Worm (Caenorhabditis elegans): ENCODE measurements around the gene F10D7.10.

Gene F10D7.10

DNA sequence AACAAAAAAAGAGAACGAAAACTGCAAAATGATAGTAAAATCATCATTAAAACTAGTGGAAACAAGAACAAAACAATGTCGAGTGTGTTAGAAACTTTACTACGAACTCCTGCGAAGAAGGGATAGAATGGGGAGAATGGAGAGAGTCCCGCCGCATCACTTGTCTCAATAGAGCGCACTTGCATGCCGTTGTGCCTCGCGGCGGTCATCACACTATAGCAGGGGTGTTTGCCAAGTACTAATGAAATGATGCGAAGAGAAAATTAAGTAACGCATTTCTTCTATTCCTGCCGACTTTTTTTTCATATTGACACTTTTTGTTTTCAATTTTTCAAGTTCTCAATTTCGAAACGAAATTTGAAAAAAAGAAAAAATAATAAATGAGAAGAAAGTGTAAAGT, 12.6 kb upstream of the F10D7.10 start:
- TF ChIP-seq cog-1 (tag; optimal IDR thresholded peaks at IDR 0.05) (peak; percentile 39), ztf-29 (GFP tag; IDR thresholded peaks at IDR 0.05) (no peak)

DNA sequence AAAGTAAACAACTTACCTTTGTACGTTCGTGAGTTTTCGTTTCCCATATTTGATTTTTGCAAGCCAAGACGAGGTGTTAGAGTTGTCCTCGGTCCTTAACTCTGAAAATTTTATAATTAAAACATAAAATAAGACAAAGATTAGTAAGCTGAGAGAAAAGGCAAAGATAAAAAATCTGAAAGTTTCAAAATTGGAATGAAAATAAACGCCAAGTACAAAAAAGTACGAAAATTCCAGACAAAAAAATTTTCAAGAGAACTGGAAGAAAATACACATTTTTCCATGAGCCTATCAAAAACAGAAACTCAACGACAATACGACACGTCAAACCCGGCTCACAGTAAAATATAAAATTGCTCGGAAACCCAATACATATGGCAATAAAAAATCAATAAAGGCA, 11.9 kb upstream of the F10D7.10 start, which contains the start of gene F10D7.5:
TSS of gene F10D7.5 (minus strand) at position 101 of the 400 bp plus-strand sequence.
- TF ChIP-seq ztf-23 (GFP tag; IDR thresholded peaks at IDR 0.05) (no peak), ref-1 (GFP tag; conservative IDR thresholded peaks at IDR 0.05) (no peak), ztf-29 (GFP tag; IDR thresholded peaks at IDR 0.05) (no peak), cog-1 (tag; optimal IDR thresholded peaks at IDR 0.05) (no peak), tab-1 (GFP tag; IDR thresholded peaks at IDR 0.05) (no peak), T22C8.4 (GFP tag; IDR thresholded peaks at IDR 0.05) (no peak), flt-1 (GFP tag; IDR thresholded peaks at IDR 0.05) (no peak), med-1 (GFP tag; optimal IDR thresholded peaks at IDR 0.05; ENCODE audit: insufficient read depth) (no peak), klf-2 (GFP tag; conservative IDR thresholded peaks at IDR 0.05) (no peak)

DNA sequence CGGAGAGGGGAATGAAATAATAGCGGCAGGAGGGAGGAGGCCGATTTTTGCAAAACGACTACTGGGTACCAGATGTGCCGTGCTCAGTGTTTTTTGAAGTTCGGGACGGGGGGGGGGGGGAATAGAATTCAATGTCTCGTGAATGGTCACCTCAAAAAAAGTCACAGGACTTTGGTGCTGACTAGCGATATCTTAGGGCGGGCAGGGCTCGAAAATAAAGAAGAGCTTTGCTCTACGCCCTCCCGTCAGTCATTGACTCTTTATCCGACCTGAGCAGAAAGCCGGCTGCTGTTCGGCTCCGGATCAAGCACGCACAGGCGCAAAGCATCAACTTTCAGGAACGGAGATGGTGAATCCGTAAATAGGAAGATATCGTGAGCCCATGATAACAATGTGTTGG, 11.0 kb upstream of the F10D7.10 start:
- TF ChIP-seq ref-1 (GFP tag; conservative IDR thresholded peaks at IDR 0.05) (no peak), ztf-23 (GFP tag; IDR thresholded peaks at IDR 0.05) (no peak), cog-1 (tag; optimal IDR thresholded peaks at IDR 0.05) (no peak), klf-2 (GFP tag; conservative IDR thresholded peaks at IDR 0.05) (no peak), tab-1 (GFP tag; IDR thresholded peaks at IDR 0.05) (no peak), med-1 (GFP tag; optimal IDR thresholded peaks at IDR 0.05; ENCODE audit: insufficient read depth) (no peak), ztf-29 (GFP tag; IDR thresholded peaks at IDR 0.05) (no peak), T22C8.4 (GFP tag; IDR thresholded peaks at IDR 0.05) (no peak), flt-1 (GFP tag; IDR thresholded peaks at IDR 0.05) (no peak)

DNA sequence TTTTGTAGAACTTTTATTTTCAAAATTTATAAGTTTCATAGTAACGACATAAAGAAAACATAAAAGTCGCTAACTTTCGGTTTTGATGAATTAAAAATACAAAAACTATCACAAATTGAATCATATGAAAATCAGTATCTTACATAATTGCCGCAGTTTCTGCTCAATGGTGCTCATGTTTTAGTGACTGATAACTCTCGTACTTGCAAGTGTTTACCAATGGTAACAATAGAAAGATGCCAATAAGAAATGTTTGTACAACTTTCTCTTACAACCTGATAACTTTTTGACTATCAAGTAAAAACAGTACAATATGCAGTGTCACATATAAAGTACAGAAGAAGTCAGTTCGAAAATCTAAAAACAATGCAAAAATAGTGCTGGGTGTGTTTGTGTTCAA, 6.6 kb upstream of the F10D7.10 start:
- no peak for TF ChIP-seq flt-1 (GFP tag; IDR thresholded peaks at IDR 0.05)
- TF ChIP-seq ztf-29 (GFP tag; IDR thresholded peaks at IDR 0.05): no peak
- no peak for TF ChIP-seq tab-1 (GFP tag; IDR thresholded peaks at IDR 0.05)
- no peak for TF ChIP-seq cog-1 (tag; optimal IDR thresholded peaks at IDR 0.05)
- TF ChIP-seq med-1 (GFP tag; optimal IDR thresholded peaks at IDR 0.05; ENCODE audit: insufficient read depth): no peak
- no peak for TF ChIP-seq ztf-23 (GFP tag; IDR thresholded peaks at IDR 0.05)

DNA sequence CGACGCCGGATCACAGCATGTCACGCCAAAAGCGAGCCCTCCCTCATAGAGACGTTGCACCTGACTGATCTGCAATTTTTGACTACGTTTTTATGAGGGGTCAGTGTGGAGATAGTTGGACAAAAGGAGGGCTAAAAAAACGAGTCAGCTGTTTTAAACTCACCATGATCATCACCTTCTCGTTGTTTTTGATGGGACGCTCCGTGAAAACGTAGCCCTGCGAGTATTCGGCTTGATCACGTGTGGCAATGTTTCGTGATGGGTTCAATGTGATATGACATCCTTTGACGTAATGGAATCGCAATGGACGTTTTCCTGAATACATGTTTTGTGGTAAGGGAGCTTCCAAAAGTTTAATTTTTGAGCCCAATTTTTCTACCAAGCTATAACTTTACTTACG, 5.5 kb upstream of the F10D7.10 start:
- no peak for TF ChIP-seq ztf-29 (GFP tag; IDR thresholded peaks at IDR 0.05)
- TF ChIP-seq T22C8.4 (GFP tag; IDR thresholded peaks at IDR 0.05): no peak
- no peak for TF ChIP-seq ref-1 (GFP tag; conservative IDR thresholded peaks at IDR 0.05)

DNA sequence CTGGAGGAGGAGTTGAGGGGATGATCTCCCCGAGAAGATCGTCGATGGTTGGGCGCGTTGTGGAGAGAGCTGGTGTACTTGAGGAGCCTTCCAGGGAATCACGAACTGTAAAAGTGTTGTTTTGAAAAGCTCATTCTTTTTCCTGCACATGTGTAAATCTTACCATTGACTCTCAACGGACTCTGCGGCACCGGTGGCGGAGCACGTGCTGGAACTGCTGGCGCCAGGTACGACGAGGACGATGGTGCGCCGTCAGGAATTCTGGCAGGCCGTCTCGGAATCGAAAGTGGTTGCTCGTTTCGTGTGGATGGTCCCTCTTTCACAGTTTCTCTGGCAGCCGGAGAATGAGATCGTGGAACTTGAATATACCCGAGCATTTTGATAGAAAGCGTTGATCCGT, 4.8 kb upstream of the F10D7.10 start:
- TF ChIP-seq ref-1 (GFP tag; conservative IDR thresholded peaks at IDR 0.05) (no peak), cog-1 (tag; optimal IDR thresholded peaks at IDR 0.05) (no peak), med-1 (GFP tag; optimal IDR thresholded peaks at IDR 0.05; ENCODE audit: insufficient read depth) (no peak)

DNA sequence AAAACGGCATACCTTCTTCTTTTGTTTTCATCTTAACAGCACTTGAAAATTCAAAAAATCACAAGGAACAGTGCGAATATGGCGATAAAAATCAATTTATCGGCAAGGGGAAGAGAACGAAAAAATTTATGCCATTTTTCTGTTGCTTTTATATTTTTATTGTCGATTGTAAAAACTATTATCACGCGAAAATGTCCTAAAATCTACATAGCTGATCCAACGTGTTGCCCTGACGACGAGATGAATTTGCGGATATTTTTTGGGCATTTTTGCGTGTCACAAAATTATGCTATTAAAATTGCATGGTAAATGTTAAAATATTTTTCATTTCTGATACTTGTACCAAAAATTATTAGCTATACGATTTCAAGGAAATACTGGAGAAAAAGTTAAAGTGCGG, 2.4 kb upstream of the F10D7.10 start, which contains the start of gene F10D7.4:
TSS of gene F10D7.4 (minus strand) at position 101 of the 400 bp plus-strand sequence.
- TF ChIP-seq ref-1 (GFP tag; conservative IDR thresholded peaks at IDR 0.05) (no peak), cog-1 (tag; optimal IDR thresholded peaks at IDR 0.05) (no peak), ztf-29 (GFP tag; IDR thresholded peaks at IDR 0.05) (no peak), flt-1 (GFP tag; IDR thresholded peaks at IDR 0.05) (no peak), med-1 (GFP tag; optimal IDR thresholded peaks at IDR 0.05; ENCODE audit: insufficient read depth) (no peak), tab-1 (GFP tag; IDR thresholded peaks at IDR 0.05) (no peak), klf-2 (GFP tag; conservative IDR thresholded peaks at IDR 0.05) (no peak), ztf-23 (GFP tag; IDR thresholded peaks at IDR 0.05) (no peak)

DNA sequence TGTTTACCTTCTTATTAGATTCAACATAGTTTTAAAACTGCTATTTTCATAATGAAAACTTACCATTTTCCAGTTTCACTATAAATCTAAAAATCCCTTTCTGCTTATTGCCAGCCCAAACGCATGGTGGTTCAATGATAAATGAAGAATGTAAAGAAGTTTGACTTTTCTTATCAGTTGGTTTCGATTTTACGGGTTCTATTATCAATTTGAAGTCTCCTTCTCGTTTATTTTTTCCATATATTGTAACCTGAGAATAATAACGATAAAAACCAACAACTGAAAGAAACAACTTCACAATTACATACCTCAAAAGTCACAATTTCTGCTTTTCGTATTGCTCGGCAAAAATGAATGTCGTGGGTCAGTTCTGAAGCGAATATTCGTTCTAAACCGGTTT, 579 bp downstream of the F10D7.10 start:
- no peak for TF ChIP-seq T22C8.4 (GFP tag; IDR thresholded peaks at IDR 0.05)
- no peak for TF ChIP-seq klf-2 (GFP tag; conservative IDR thresholded peaks at IDR 0.05)
- TF ChIP-seq flt-1 (GFP tag; IDR thresholded peaks at IDR 0.05): no peak
- no peak for TF ChIP-seq ztf-29 (GFP tag; IDR thresholded peaks at IDR 0.05)
- TF ChIP-seq med-1 (GFP tag; optimal IDR thresholded peaks at IDR 0.05; ENCODE audit: insufficient read depth): no peak

DNA sequence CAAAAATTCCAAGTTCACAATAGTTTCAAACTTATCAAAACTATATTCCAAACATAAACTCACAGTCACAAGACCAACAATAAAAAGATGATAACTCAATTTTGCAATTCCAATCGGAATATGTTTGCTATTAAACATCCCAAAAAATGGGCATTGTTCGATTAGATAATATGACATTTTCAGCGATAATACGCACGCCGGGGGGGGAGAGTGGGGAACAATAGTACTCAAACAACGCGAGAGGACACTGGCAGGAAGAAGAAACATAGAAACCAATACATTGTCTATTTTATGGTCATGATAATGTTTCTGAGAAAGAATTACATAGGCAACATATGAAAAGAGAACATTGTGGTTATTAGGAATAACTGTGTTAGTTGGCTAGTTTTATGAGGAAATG, 3.7 kb downstream of the F10D7.10 start:
- TF ChIP-seq klf-2 (GFP tag; conservative IDR thresholded peaks at IDR 0.05): no peak
- TF ChIP-seq ztf-23 (GFP tag; IDR thresholded peaks at IDR 0.05): no peak
- no peak for TF ChIP-seq cog-1 (tag; optimal IDR thresholded peaks at IDR 0.05)
- no peak for TF ChIP-seq flt-1 (GFP tag; IDR thresholded peaks at IDR 0.05)
- no peak for TF ChIP-seq tab-1 (GFP tag; IDR thresholded peaks at IDR 0.05)
- TF ChIP-seq med-1 (GFP tag; optimal IDR thresholded peaks at IDR 0.05; ENCODE audit: insufficient read depth): no peak
- no peak for TF ChIP-seq T22C8.4 (GFP tag; IDR thresholded peaks at IDR 0.05)

DNA sequence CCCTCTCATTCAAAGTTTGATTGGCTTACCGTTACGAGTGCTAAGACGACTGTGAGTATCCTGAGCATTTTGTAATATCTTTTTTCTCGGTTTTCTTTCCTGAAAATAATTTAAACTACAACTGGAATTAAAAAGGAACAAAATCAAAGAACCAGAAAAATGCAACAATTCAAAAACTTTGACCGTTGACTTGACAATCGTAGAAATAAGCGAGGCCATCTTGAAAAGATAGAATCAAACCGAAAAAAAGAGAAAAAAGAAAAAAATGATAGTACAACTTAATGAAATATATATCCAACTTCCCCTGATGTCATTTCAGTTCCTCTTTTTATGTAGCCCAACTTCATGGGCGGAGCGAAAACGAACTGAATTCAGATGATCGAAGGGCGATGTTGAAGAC, 5.0 kb downstream of the F10D7.10 start, which contains the start of gene F10D7.3:
TSS of gene F10D7.3 (minus strand) at position 101 of the 400 bp plus-strand sequence.
- TF ChIP-seq ztf-23 (GFP tag; IDR thresholded peaks at IDR 0.05) (no peak), T22C8.4 (GFP tag; IDR thresholded peaks at IDR 0.05) (no peak), ref-1 (GFP tag; conservative IDR thresholded peaks at IDR 0.05) (no peak), flt-1 (GFP tag; IDR thresholded peaks at IDR 0.05) (no peak), tab-1 (GFP tag; IDR thresholded peaks at IDR 0.05) (no peak), ztf-29 (GFP tag; IDR thresholded peaks at IDR 0.05) (no peak), cog-1 (tag; optimal IDR thresholded peaks at IDR 0.05) (no peak), med-1 (GFP tag; optimal IDR thresholded peaks at IDR 0.05; ENCODE audit: insufficient read depth) (no peak), klf-2 (GFP tag; conservative IDR thresholded peaks at IDR 0.05) (no peak)

DNA sequence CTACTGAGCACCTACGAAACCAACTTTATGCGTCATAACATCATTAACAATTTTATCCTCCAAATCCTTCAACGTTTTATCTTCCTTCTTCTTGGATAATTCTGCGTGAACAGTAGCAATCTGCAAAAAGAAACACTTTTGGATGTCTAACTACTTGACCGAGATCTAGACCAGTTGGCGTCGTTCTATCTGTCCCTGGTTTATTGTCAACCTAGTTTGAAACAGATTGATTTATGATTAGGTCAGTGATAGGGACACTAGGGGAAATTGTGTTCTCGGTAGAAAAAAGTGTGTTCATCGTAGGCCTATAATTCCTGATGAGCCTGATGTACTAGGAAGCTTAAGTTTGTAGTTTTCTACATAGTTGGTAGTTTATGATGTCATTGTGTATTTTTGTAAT, 5.6 kb downstream of the F10D7.10 start:
- no peak for TF ChIP-seq ztf-23 (GFP tag; IDR thresholded peaks at IDR 0.05)
- no peak for TF ChIP-seq med-1 (GFP tag; optimal IDR thresholded peaks at IDR 0.05; ENCODE audit: insufficient read depth)
- no peak for TF ChIP-seq tab-1 (GFP tag; IDR thresholded peaks at IDR 0.05)
- no peak for TF ChIP-seq ztf-29 (GFP tag; IDR thresholded peaks at IDR 0.05)
- TF ChIP-seq flt-1 (GFP tag; IDR thresholded peaks at IDR 0.05): no peak
- TF ChIP-seq T22C8.4 (GFP tag; IDR thresholded peaks at IDR 0.05): no peak

Measured in whole organism, midembryonic.